Worm (Caenorhabditis elegans) whole organism, early embryonic: Measurements from ENCODE around the gene Y73F8A.15.

Experiments used
- B0310.2 ChIP-seq: sonication (generic microtip); optimal IDR thresholded peaks from 2 replicates; lab custom pipeline; 2016; ENCODE audit warnings: mild to moderate bottlenecking, missing genetic modification characterization, missing compliant biosample characterization
- ets-7 ChIP-seq: sonication (generic microtip); optimal IDR thresholded peaks from 2 replicates; lab custom pipeline; 2016; ENCODE audit warnings: missing genotype, missing genetic modification characterization, missing compliant biosample characterization
- flt-1 ChIP-seq: fragments of 200-800 bp; sonication (Bioruptor generic); IDR thresholded peaks from 2 replicates; pipeline ENCODE4 v1.3.6; 2022; ENCODE audit warnings: missing genetic modification characterization, missing compliant biosample characterization
- hmbx-1 ChIP-seq: sonication (generic microtip); optimal IDR thresholded peaks from 2 replicates; lab custom pipeline; 2016; ENCODE audit warnings: mild to moderate bottlenecking, missing genetic modification characterization, missing compliant biosample characterization
- sea-1 ChIP-seq: fragments of 200-800 bp; sonication (Bioruptor generic); conservative IDR thresholded peaks from 2 replicates; pipeline ENCODE4 v1.3.6; 2022; ENCODE audit warnings: missing genetic modification characterization, missing compliant biosample characterization
- tbx-37 ChIP-seq: fragments of 200-800 bp; sonication (Bioruptor generic); conservative IDR thresholded peaks from 2 replicates; pipeline ENCODE4 v1.3.6; 2022; ENCODE audit warnings: missing genetic modification reagents, missing genetic modification characterization, missing compliant biosample characterization
- tra-4 ChIP-seq: sonication (generic microtip); optimal IDR thresholded peaks from 2 replicates; lab custom pipeline; 2017; ENCODE audit warnings: missing genetic modification characterization, missing compliant biosample characterization

Gene Y73F8A.15

ce11 chrIV:15361884-15362283 lies 40.5 kb downstream of the Y73F8A.15 start:
- TF ChIP-seq flt-1 (no peak), tra-4 (tag; lab: Kevin White, UChicago) (no peak), B0310.2 (tag; lab: Kevin White, UChicago) (no peak), sea-1 (GFP tag; lab: Robert Waterston, UW) (no peak), ets-7 (tag; lab: Kevin White, UChicago) (no peak), tbx-37 (GFP tag; lab: Robert Waterston, UW) (no peak), hmbx-1 (tag; lab: Kevin White, UChicago) (no peak)
